Worm (Caenorhabditis elegans): ENCODE data around the gene acr-17.

- TF ChIP-seq C08G9.2 (tag; optimal IDR thresholded peaks at IDR 0.05) (no peak), ama-1 (optimal IDR thresholded peaks at IDR 0.05) (no peak), ceh-24 (tag; optimal IDR thresholded peaks at IDR 0.05) (no peak), nhr-232 (tag; optimal IDR thresholded peaks at IDR 0.05) (no peak), pqm-1 (tag; optimal IDR thresholded peaks at IDR 0.05) (no peak), ceh-2 (tag; optimal IDR thresholded peaks at IDR 0.05) (no peak), nhr-11 (tag; optimal IDR thresholded peaks at IDR 0.05) (no peak), unc-55 (GFP tag; optimal IDR thresholded peaks at IDR 0.05) (no peak), T23F11.4 (GFP tag; optimal IDR thresholded peaks at IDR 0.05) (no peak), pat-9 (tag; optimal IDR thresholded peaks at IDR 0.05) (no peak), F13H6.1 (tag; optimal IDR thresholded peaks at IDR 0.05) (no peak), unc-86 (tag; optimal IDR thresholded peaks at IDR 0.05) (no peak), ahr-1 (tag; optimal IDR thresholded peaks at IDR 0.05) (no peak), lim-6 (tag; optimal IDR thresholded peaks at IDR 0.05) (no peak)
Measured at ce11 chrV:2664525-2665053, 56.1 kb downstream of the acr-17 start, which contains the start of gene ndx-2.

All from whole organism, late embryonic.